Fruit fly (Drosophila melanogaster) whole organism, embryonic: ENCODE measurements around the gene CG14237.
A peak's percentile ranks its signal among the peaks of the same experiment; 100 is the strongest.

Experiments
- ATbp ChIP-seq: fragments of 200-800 bp; sonication (Bioruptor generic); optimal IDR thresholded peaks from 2 replicates; lab custom pipeline; 2017; ENCODE audit warnings: missing biosample characterization, mild to moderate bottlenecking, missing genetic modification characterization, missing genetic modification reagents
- Atf3 ChIP-seq: fragments of 200-800 bp; sonication (Bioruptor generic); optimal IDR thresholded peaks from 3 replicates; lab custom pipeline; 2016; ENCODE audit warnings: missing biosample characterization, missing genetic modification characterization
- Bdp1 ChIP-seq: fragments of 200-800 bp; sonication (Bioruptor generic); optimal IDR thresholded peaks from 3 replicates; lab custom pipeline; 2016; ENCODE audit warnings: missing biosample characterization, missing genetic modification characterization
- Bteb2 ChIP-seq: fragments of 200-800 bp; sonication (Bioruptor generic); optimal IDR thresholded peaks from 2 replicates; lab custom pipeline; 2016; ENCODE audit warnings: missing biosample characterization, missing genetic modification characterization
- C15 ChIP-seq: fragments of 200-800 bp; sonication (Bioruptor generic); IDR thresholded peaks from 3 replicates; pipeline ENCODE4 v1.3.6; 2022; ENCODE audit warnings: missing biosample characterization, missing genetic modification characterization
- CG10147 ChIP-seq: fragments of 200-800 bp; sonication (Bioruptor generic); optimal IDR thresholded peaks from 2 replicates; lab custom pipeline; 2019; ENCODE audit warnings: missing biosample characterization, mild to moderate bottlenecking, missing genetic modification characterization, moderate library complexity
- CG10267 ChIP-seq: fragments of 200-800 bp; sonication (Bioruptor generic); optimal IDR thresholded peaks from 2 replicates; lab custom pipeline; 2018; ENCODE audit warnings: missing biosample characterization, mild to moderate bottlenecking, missing genetic modification characterization, moderate library complexity
- CG12942 ChIP-seq: fragments of 200-800 bp; sonication (Bioruptor generic); optimal IDR thresholded peaks from 3 replicates; lab custom pipeline; 2016; ENCODE audit warnings: missing biosample characterization, missing genetic modification characterization
- CG13894 ChIP-seq: fragments of 200-800 bp; sonication (Bioruptor generic); optimal IDR thresholded peaks from 3 replicates; lab custom pipeline; 2018; ENCODE audit warnings: missing biosample characterization, mild to moderate bottlenecking, missing genetic modification characterization, moderate library complexity
- CG14965 ChIP-seq: fragments of 200-800 bp; sonication (Bioruptor generic); optimal IDR thresholded peaks from 2 replicates; lab custom pipeline; 2016; ENCODE audit warnings: missing biosample characterization, missing genetic modification characterization, borderline replicate concordance
- CG1529 ChIP-seq: fragments of 200-800 bp; sonication (Bioruptor generic); optimal IDR thresholded peaks from 3 replicates; lab custom pipeline; 2018; ENCODE audit warnings: missing biosample characterization, missing genetic modification characterization
- CG17361 ChIP-seq: fragments of 200-800 bp; sonication (Bioruptor generic); IDR thresholded peaks from 3 replicates; pipeline ENCODE4 v1.3.6; 2022; ENCODE audit warnings: missing biosample characterization, missing genetic modification characterization
- CG1832 ChIP-seq: fragments of 200-800 bp; sonication (Bioruptor generic); optimal IDR thresholded peaks from 2 replicates; lab custom pipeline; 2017; ENCODE audit warnings: missing biosample characterization, mild to moderate bottlenecking, missing genetic modification characterization, inconsistent platforms
- CG18619 ChIP-seq: fragments of 200-800 bp; sonication (Bioruptor generic); optimal IDR thresholded peaks from 3 replicates; lab custom pipeline; 2017; ENCODE audit warnings: missing biosample characterization, mild to moderate bottlenecking, missing genetic modification characterization
- CG3163 ChIP-seq: fragments of 200-800 bp; sonication (Bioruptor generic); optimal IDR thresholded peaks from 3 replicates; lab custom pipeline; 2016; ENCODE audit warnings: missing biosample characterization, missing genetic modification characterization
- CG32767 ChIP-seq: fragments of 200-800 bp; sonication (Bioruptor generic); IDR thresholded peaks from 2 replicates; pipeline ENCODE4 v1.3.6; 2022; ENCODE audit warnings: missing biosample characterization, missing genetic modification characterization
- CG7556 ChIP-seq: fragments of 200-800 bp; sonication (Bioruptor generic); optimal IDR thresholded peaks from 2 replicates; lab custom pipeline; 2017; ENCODE audit warnings: missing biosample characterization, mild to moderate bottlenecking, missing genetic modification characterization
- CG8089 ChIP-seq: fragments of 200-800 bp; sonication (Bioruptor generic); optimal IDR thresholded peaks from 3 replicates; lab custom pipeline; 2016; ENCODE audit warnings: missing biosample characterization, missing genetic modification characterization
- CG8290 ChIP-seq, 3 experiments: fragments of 200-800 bp; sonication (Bioruptor generic); optimal IDR thresholded peaks; 2 replicates each; lab custom pipeline; 2016 to 2019; ENCODE audit warnings: missing biosample characterization in 3 of 3, missing genetic modification characterization in 3 of 3, mild to moderate bottlenecking in 2 of 3, moderate library complexity in 1 of 3
- CG9817 ChIP-seq: fragments of 200-800 bp; sonication (Bioruptor generic); optimal IDR thresholded peaks from 2 replicates; lab custom pipeline; 2018; ENCODE audit warnings: missing biosample characterization, mild to moderate bottlenecking, missing genetic modification characterization, moderate library complexity
- CG9876 ChIP-seq: fragments of 200-800 bp; sonication (Bioruptor generic); optimal IDR thresholded peaks from 2 replicates; lab custom pipeline; 2016; ENCODE audit warnings: missing biosample characterization, missing genetic modification characterization
- Dek ChIP-seq: fragments of 200-800 bp; sonication (Bioruptor generic); optimal IDR thresholded peaks from 3 replicates; lab custom pipeline; 2019; ENCODE audit warnings: missing biosample characterization, mild to moderate bottlenecking, missing genetic modification characterization, moderate library complexity
- Dp ChIP-seq: fragments of 200-800 bp; sonication (Bioruptor generic); optimal IDR thresholded peaks from 2 replicates; lab custom pipeline; 2018; ENCODE audit warnings: missing biosample characterization, mild to moderate bottlenecking, missing genetic modification characterization, moderate library complexity
- E2f1 ChIP-seq: fragments of 200-800 bp; sonication (Bioruptor generic); IDR thresholded peaks from 2 replicates; pipeline ENCODE4 v1.3.6; 2022; ENCODE audit warnings: missing biosample characterization, missing genetic modification characterization
- Fer1 ChIP-seq: fragments of 200-800 bp; sonication (Bioruptor generic); optimal IDR thresholded peaks from 2 replicates; lab custom pipeline; 2017; ENCODE audit warnings: missing biosample characterization, mild to moderate bottlenecking, missing genetic modification characterization
- HHEX ChIP-seq: fragments of 200-800 bp; sonication (Bioruptor generic); optimal IDR thresholded peaks from 3 replicates; lab custom pipeline; 2017; ENCODE audit warnings: missing biosample characterization, mild to moderate bottlenecking, missing genetic modification characterization, missing genetic modification reagents
- Hr3 ChIP-seq: fragments of 200-800 bp; sonication (Bioruptor generic); optimal IDR thresholded peaks from 3 replicates; lab custom pipeline; 2016; ENCODE audit warnings: missing biosample characterization, missing genetic modification characterization
- Hr51 ChIP-seq, 2 experiments: fragments of 200-800 bp; sonication (Bioruptor generic); optimal IDR thresholded peaks; 2 replicates in 1 of 2; 3 replicates in 1 of 2; lab custom pipeline; 2016 to 2018; ENCODE audit warnings: missing biosample characterization in 2 of 2, missing genetic modification characterization in 2 of 2, mild to moderate bottlenecking in 1 of 2, moderate library complexity in 1 of 2
- MBD-R2 ChIP-seq: fragments of 200-800 bp; sonication (Bioruptor generic); IDR thresholded peaks from 2 replicates; pipeline ENCODE4 v1.3.6; 2022; ENCODE audit warnings: missing biosample characterization, missing genetic modification characterization
- Meics ChIP-seq: fragments of 200-800 bp; sonication (Bioruptor generic); optimal IDR thresholded peaks from 2 replicates; lab custom pipeline; 2017; ENCODE audit warnings: missing biosample characterization, mild to moderate bottlenecking, missing genetic modification characterization
- Mrtf ChIP-seq: fragments of 200-800 bp; sonication (Bioruptor generic); IDR thresholded peaks from 3 replicates; pipeline ENCODE4 v1.3.6; 2022; ENCODE audit warnings: missing biosample characterization, missing genetic modification characterization
- Usf ChIP-seq: fragments of 200-800 bp; sonication (Bioruptor generic); optimal IDR thresholded peaks from 2 replicates; lab custom pipeline; 2017; ENCODE audit warnings: missing genotype, missing biosample characterization, missing genetic modification characterization
- ab ChIP-seq: fragments of 200-800 bp; sonication (Bioruptor generic); optimal IDR thresholded peaks from 2 replicates; lab custom pipeline; 2016; ENCODE audit warnings: missing biosample characterization, missing genetic modification characterization
- aop ChIP-seq: fragments of 200-800 bp; sonication (Bioruptor generic); IDR thresholded peaks from 2 replicates; pipeline ENCODE4 v1.3.6; 2022; ENCODE audit warnings: missing biosample characterization, missing genetic modification characterization
- bcd ChIP-seq: fragments of 200-800 bp; sonication (Bioruptor generic); optimal IDR thresholded peaks from 2 replicates; lab custom pipeline; 2017; ENCODE audit warnings: missing biosample characterization, mild to moderate bottlenecking, missing genetic modification characterization
- caup ChIP-seq: fragments of 200-800 bp; sonication (Bioruptor generic); optimal IDR thresholded peaks from 3 replicates; lab custom pipeline; 2017; ENCODE audit warnings: missing biosample characterization, mild to moderate bottlenecking, missing genetic modification characterization, moderate library complexity; ENCODE audit not compliant: severe bottlenecking
- corto ChIP-seq: fragments of 200-800 bp; sonication (Bioruptor generic); optimal IDR thresholded peaks from 2 replicates; lab custom pipeline; 2016; ENCODE audit warnings: missing biosample characterization, mild to moderate bottlenecking, missing genetic modification characterization, moderate library complexity
- dysf ChIP-seq: fragments of 200-800 bp; sonication (Bioruptor generic); IDR thresholded peaks from 3 replicates; pipeline ENCODE4 v1.3.6; 2022; ENCODE audit warnings: missing biosample characterization, missing genetic modification characterization
- fd64A ChIP-seq: fragments of 200-800 bp; sonication (Bioruptor generic); optimal IDR thresholded peaks from 3 replicates; lab custom pipeline; 2018; ENCODE audit warnings: missing biosample characterization, mild to moderate bottlenecking, missing genetic modification characterization
- hb ChIP-seq: fragments of 200-800 bp; sonication (Bioruptor generic); IDR thresholded peaks from 3 replicates; pipeline ENCODE4 v1.3.6; 2022; ENCODE audit warnings: missing biosample characterization, missing genetic modification characterization; ENCODE audit not compliant: partially characterized antibody
- jing ChIP-seq: fragments of 200-800 bp; sonication (Bioruptor generic); optimal IDR thresholded peaks from 2 replicates; lab custom pipeline; 2018; ENCODE audit warnings: missing biosample characterization, mild to moderate bottlenecking, missing genetic modification characterization
- mam ChIP-seq: fragments of 200-800 bp; sonication (Bioruptor generic); optimal IDR thresholded peaks from 3 replicates; lab custom pipeline; 2016; ENCODE audit warnings: missing biosample characterization, missing genetic modification characterization
- org-1 ChIP-seq: fragments of 200-800 bp; sonication (Bioruptor generic); optimal IDR thresholded peaks from 2 replicates; lab custom pipeline; 2017; ENCODE audit warnings: missing biosample characterization, missing genetic modification characterization
- ranshi ChIP-seq: fragments of 200-800 bp; sonication (Bioruptor generic); IDR thresholded peaks from 2 replicates; pipeline ENCODE4 v1.3.6; 2022; ENCODE audit warnings: missing biosample characterization, missing genetic modification characterization
- rib ChIP-seq: fragments of 200-800 bp; sonication (Bioruptor generic); IDR thresholded peaks from 2 replicates; pipeline ENCODE4 v1.3.6; 2022; ENCODE audit warnings: missing biosample characterization, missing genetic modification characterization
- run ChIP-seq: fragments of 200-800 bp; sonication (Bioruptor generic); optimal IDR thresholded peaks from 3 replicates; lab custom pipeline; 2018; ENCODE audit warnings: missing biosample characterization, mild to moderate bottlenecking, missing genetic modification characterization
- sd ChIP-seq: fragments of 200-800 bp; sonication (Bioruptor generic); optimal IDR thresholded peaks from 3 replicates; lab custom pipeline; 2018; ENCODE audit warnings: missing biosample characterization, mild to moderate bottlenecking, missing genetic modification characterization, moderate library complexity
- shn ChIP-seq: fragments of 200-800 bp; sonication (Bioruptor generic); optimal IDR thresholded peaks from 3 replicates; lab custom pipeline; 2016; ENCODE audit warnings: missing biosample characterization, missing genetic modification characterization
- toy ChIP-seq: fragments of 200-800 bp; sonication (Bioruptor generic); IDR thresholded peaks from 2 replicates; pipeline ENCODE4 v1.3.6; 2022; ENCODE audit warnings: missing biosample characterization, missing genetic modification characterization
- ttk ChIP-seq: fragments of 200-800 bp; sonication (Bioruptor generic); IDR thresholded peaks from 2 replicates; pipeline ENCODE4 v2.1.2; 2022; ENCODE audit warnings: missing biosample characterization, missing genetic modification characterization
- vvl ChIP-seq: fragments of 200-800 bp; sonication (Bioruptor generic); IDR thresholded peaks from 2 replicates; pipeline ENCODE4 v1.3.6; 2022; ENCODE audit warnings: missing biosample characterization, missing genetic modification characterization

The CG14237 gene

dm6 chr3R:26499136-26499535 lies 42.5 kb downstream of the CG14237 start (continued):
- TF ChIP-seq Atf3 (GFP tag; lab: Kevin White, UChicago), result no peak
- TF ChIP-seq ranshi (GFP tag; lab: Robert Waterston, UW), result no peak
- no peak for TF ChIP-seq toy (GFP tag; lab: Robert Waterston, UW)
- no peak for TF ChIP-seq CG32767 (GFP tag; lab: Robert Waterston, UW)
- TF ChIP-seq rib (GFP tag; lab: Robert Waterston, UW), result no peak
- TF ChIP-seq sd, result no peak
- no peak for TF ChIP-seq HHEX (GFP tag; lab: Kevin White, UChicago)
- TF ChIP-seq CG18619 (GFP tag; lab: Kevin White, UChicago), result no peak
- no peak; the same call in 1 of the 2 replicates for TF ChIP-seq MBD-R2 (GFP tag; lab: Robert Waterston, UW)
- no peak for TF ChIP-seq CG13894 (tag; lab: Kevin White, UChicago)
- TF ChIP-seq Fer1 (GFP tag; lab: Kevin White, UChicago), result no peak
- TF ChIP-seq E2f1, result no peak
- TF ChIP-seq org-1, result no peak
- TF ChIP-seq fd64A (GFP tag; lab: Kevin White, UChicago), result no peak
- no peak for TF ChIP-seq CG3163 (GFP tag; lab: Kevin White, UChicago)
- no peak for TF ChIP-seq aop (GFP tag; lab: Robert Waterston, UW)
- TF ChIP-seq shn (GFP tag; lab: Kevin White, UChicago), result no peak
- TF ChIP-seq Hr51 (GFP tag; optimal IDR thresholded peaks at IDR 0.05; lab: Kevin White, UChicago), result no peak
- TF ChIP-seq CG8290 (GFP tag; optimal IDR thresholded peaks at IDR 0.05; lab: Kevin White, UChicago), result no peak
- peak in 1 of 2 experiments; percentile 13 for TF ChIP-seq CG8290 (tag; optimal IDR thresholded peaks at IDR 0.05; lab: Kevin White, UChicago)
- TF ChIP-seq ab (GFP tag; lab: Kevin White, UChicago), result no peak
- no peak for TF ChIP-seq bcd (GFP tag; lab: Kevin White, UChicago)
- no peak for TF ChIP-seq ATbp (GFP tag; lab: Kevin White, UChicago)
- no peak for TF ChIP-seq mam
- no peak for TF ChIP-seq CG12942 (GFP tag; lab: Kevin White, UChicago)
- TF ChIP-seq ttk (GFP tag; lab: Robert Waterston, UW), result 0 out of 2 replicates have a peak, but pooled peaks have one; percentile 32
- peak; percentile 15 for TF ChIP-seq CG9817
- TF ChIP-seq CG17361, result no peak
- TF ChIP-seq Meics (GFP tag; lab: Kevin White, UChicago), result peak; percentile 4
- no peak for TF ChIP-seq CG9876 (GFP tag; lab: Kevin White, UChicago)
- TF ChIP-seq jing (GFP tag; lab: Kevin White, UChicago), result no peak
- TF ChIP-seq Dp (GFP tag; lab: Kevin White, UChicago), result no peak
- no peak for TF ChIP-seq hb
- TF ChIP-seq CG7556 (GFP tag; lab: Kevin White, UChicago), result peak; percentile 21
- TF ChIP-seq CG10267 (tag; lab: Kevin White, UChicago), result no peak
- TF ChIP-seq corto (GFP tag; lab: Kevin White, UChicago), result peak; percentile 54
- no peak for TF ChIP-seq Bteb2 (GFP tag; lab: Kevin White, UChicago)
- TF ChIP-seq run (tag; lab: Kevin White, UChicago), result no peak
- TF ChIP-seq CG1529, result no peak
- TF ChIP-seq CG8089 (GFP tag; lab: Kevin White, UChicago), result no peak
- TF ChIP-seq dysf (GFP tag; lab: Robert Waterston, UW), result peak; percentile 31; the same call in 1 of the 3 replicates
- no peak for TF ChIP-seq Mrtf (GFP tag; lab: Robert Waterston, UW)
- no peak for TF ChIP-seq Bdp1 (GFP tag; lab: Kevin White, UChicago)
- TF ChIP-seq vvl (GFP tag; lab: Robert Waterston, UW), result no peak
- no peak for TF ChIP-seq Hr3 (GFP tag; lab: Kevin White, UChicago)
- no peak for TF ChIP-seq CG14965 (GFP tag; lab: Kevin White, UChicago)
- no peak for TF ChIP-seq caup (GFP tag; lab: Kevin White, UChicago)
- TF ChIP-seq CG10147, result no peak
- TF ChIP-seq CG1832, result no peak
- no peak for TF ChIP-seq Usf (GFP tag; lab: Kevin White, UChicago)
- no peak for TF ChIP-seq C15
- TF ChIP-seq Dek, result no peak
